Worm (Caenorhabditis elegans): Measurements from ENCODE around the gene jmjd-1.1.

DNA sequence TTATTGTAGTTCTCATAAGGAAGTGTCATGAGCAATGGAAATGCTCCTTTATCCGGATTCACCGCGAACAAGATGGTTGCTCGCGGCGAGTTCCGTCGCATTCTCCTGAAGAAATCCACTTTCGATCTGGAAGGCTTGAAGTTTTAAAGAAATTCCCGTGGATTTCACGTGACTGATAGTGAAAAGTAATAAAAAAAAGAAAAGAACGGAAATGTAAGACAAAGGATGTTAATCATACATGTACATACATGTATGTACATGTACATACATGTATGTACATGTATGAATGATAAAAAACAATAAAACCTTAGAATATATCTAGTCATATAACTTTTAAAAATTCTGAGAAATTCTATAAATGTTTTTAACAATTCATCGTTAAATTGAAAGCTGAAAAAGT lies 50.0 kb downstream of the jmjd-1.1 start, which contains the start of gene clh-1:
- TF ChIP-seq nhr-77 (tag; optimal IDR thresholded peaks at IDR 0.05) (no peak), mdl-1 (tag; optimal IDR thresholded peaks at IDR 0.05) (no peak), zag-1 (tag; optimal IDR thresholded peaks at IDR 0.05) (no peak), snpc-4 (tag; optimal IDR thresholded peaks at IDR 0.05) (no peak), fos-1 (tag; optimal IDR thresholded peaks at IDR 0.05) (no peak), ces-1 (GFP tag; optimal IDR thresholded peaks at IDR 0.05) (no peak), elt-3 (tag; optimal IDR thresholded peaks at IDR 0.05) (no peak), nhr-11 (tag; optimal IDR thresholded peaks at IDR 0.05) (no peak), blmp-1 (tag; optimal IDR thresholded peaks at IDR 0.05) (no peak), dsc-1 (tag; optimal IDR thresholded peaks at IDR 0.05) (no peak)
